Worm (Caenorhabditis elegans) whole organism, early embryonic: Measurements from ENCODE around the gene R04E5.7.

Experiments used
- B0310.2 ChIP-seq: sonication (generic microtip); optimal IDR thresholded peaks from 2 replicates; lab custom pipeline; 2016; ENCODE audit warnings: mild to moderate bottlenecking, missing genetic modification characterization, missing compliant biosample characterization
- ama-1 ChIP-seq: fragments of 150-350 bp; optimal IDR thresholded peaks from 2 replicates; lab custom pipeline; 2014
- ets-7 ChIP-seq: sonication (generic microtip); optimal IDR thresholded peaks from 2 replicates; lab custom pipeline; 2016; ENCODE audit warnings: missing genotype, missing genetic modification characterization, missing compliant biosample characterization
- hmbx-1 ChIP-seq: sonication (generic microtip); optimal IDR thresholded peaks from 2 replicates; lab custom pipeline; 2016; ENCODE audit warnings: mild to moderate bottlenecking, missing genetic modification characterization, missing compliant biosample characterization
- pes-1 ChIP-seq: fragments of 200-800 bp; sonication (Bioruptor generic); IDR thresholded peaks from 2 replicates; pipeline ENCODE4 v1.3.6; 2022; ENCODE audit warnings: missing genetic modification reagents, missing genetic modification characterization, missing compliant biosample characterization
- scrt-1 ChIP-seq: fragments of 200-800 bp; sonication (Bioruptor generic); IDR thresholded peaks from 2 replicates; pipeline ENCODE4 v1.3.6; 2022; ENCODE audit warnings: missing genetic modification characterization, missing compliant biosample characterization
- sea-1 ChIP-seq: fragments of 200-800 bp; sonication (Bioruptor generic); conservative IDR thresholded peaks from 2 replicates; pipeline ENCODE4 v1.3.6; 2022; ENCODE audit warnings: missing genetic modification characterization, missing compliant biosample characterization

- TF ChIP-seq ama-1 (no peak), scrt-1 (GFP tag; lab: Robert Waterston, UW) (no peak), pes-1 (no peak), sea-1 (GFP tag; lab: Robert Waterston, UW) (no peak), B0310.2 (tag; lab: Kevin White, UChicago) (no peak), ets-7 (tag; lab: Kevin White, UChicago) (no peak), hmbx-1 (tag; lab: Kevin White, UChicago) (no peak)
These were observed 27.4 kb upstream of the R04E5.7 start, which contains the start of gene ifd-1 for ce11 chrX:8824437-8824836.
